Fruit fly (Drosophila melanogaster) whole organism: Measurements from ENCODE around the gene Polr1D.

Source experiments
- CG8478 ChIP-seq: fragments of >200 bp; optimal IDR thresholded peaks from 2 replicates; lab custom pipeline; 2018; ENCODE audit warnings: inconsistent platforms
- pan ChIP-seq: fragments of >200 bp; optimal IDR thresholded peaks from 2 replicates; lab custom pipeline; 2017
- psq ChIP-seq: fragments of >200 bp; optimal IDR thresholded peaks from 2 replicates; lab custom pipeline; 2017
- usp ChIP-seq: fragments of >200 bp; optimal IDR thresholded peaks from 2 replicates; lab custom pipeline; 2017; ENCODE audit warnings: missing biosample characterization, missing genetic modification characterization, mixed read lengths

DNA sequence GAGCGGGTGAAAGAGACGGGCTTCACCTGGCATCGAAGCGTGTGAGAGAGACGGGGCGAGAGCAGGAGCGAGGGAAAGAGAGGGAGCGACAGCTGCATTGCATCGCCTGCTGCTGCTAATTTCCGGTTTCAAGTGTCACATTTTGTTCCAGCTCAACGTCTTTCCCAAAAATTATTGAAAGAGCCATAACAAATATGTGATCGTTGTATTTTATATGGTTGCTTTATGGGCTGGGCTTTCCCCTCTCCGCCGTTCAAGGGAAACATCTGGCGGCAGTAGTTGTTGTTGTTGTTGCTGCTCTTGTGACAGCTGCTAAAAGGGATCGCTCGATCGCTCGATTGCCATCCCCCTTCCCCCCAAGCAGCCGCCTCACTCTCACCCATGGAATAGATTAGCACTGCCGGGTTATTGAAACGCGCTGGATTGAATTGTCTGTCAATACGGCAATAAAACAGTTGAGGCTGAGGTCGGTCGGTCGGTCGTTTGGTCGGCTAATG, 19.9 kb upstream of the Polr1D start:
- TF ChIP-seq usp (GFP tag; lab: Kevin White, UChicago) = no peak
- no peak for TF ChIP-seq CG8478 (lab: Kevin White, UChicago)
- TF ChIP-seq psq (lab: Kevin White, UChicago) = no peak
- TF ChIP-seq pan = no peak
